Worm (Caenorhabditis elegans): Measurements from ENCODE around the gene grl-19.

The grl-19 gene

ce11 chrIV:202921-203652, 49.3 kb downstream of the grl-19 start, which contains the start of gene gfrp-1:
TSS of gene gfrp-1 (plus strand) at chrIV:203602.
- no peak for TF ChIP-seq nhr-12 (tag; optimal IDR thresholded peaks at IDR 0.05)
- no peak for TF ChIP-seq ceh-9 (tag; optimal IDR thresholded peaks at IDR 0.05)
- no peak for TF ChIP-seq lsy-12 (tag; optimal IDR thresholded peaks at IDR 0.05)
- TF ChIP-seq ztf-11 (tag; optimal IDR thresholded peaks at IDR 0.05), result no peak
